Fruit fly (Drosophila melanogaster): Measurements from ENCODE around the gene CG31674.

- TF ChIP-seq amos (GFP tag; IDR thresholded peaks at IDR 0.05; ENCODE audit: partially characterized antibody) = no peak
- peak; percentile 72; the same call in 2 of the 3 replicates for TF ChIP-seq Dbx (GFP tag; IDR thresholded peaks at IDR 0.05)
- TF ChIP-seq CG7839 (tag; optimal IDR thresholded peaks at IDR 0.05) = peak; percentile 65
- no peak for TF ChIP-seq danr (GFP tag; IDR thresholded peaks at IDR 0.05)
- no peak for TF ChIP-seq disco-r (GFP tag; optimal IDR thresholded peaks at IDR 0.05)
- no peak for TF ChIP-seq dmrt11E (tag; optimal IDR thresholded peaks at IDR 0.05)
- no peak for TF ChIP-seq MESR4 (GFP tag; optimal IDR thresholded peaks at IDR 0.05)
- TF ChIP-seq CG8944 (GFP tag; optimal IDR thresholded peaks at IDR 0.05) = peak; percentile 40
- TF ChIP-seq CTCF (GFP tag; optimal IDR thresholded peaks at IDR 0.05) = no peak
- TF ChIP-seq Lhr (GFP tag; optimal IDR thresholded peaks at IDR 0.05) = no peak
- 0 out of 3 replicates have a peak, but pooled peaks have one; percentile 33 for TF ChIP-seq ken (GFP tag; IDR thresholded peaks at IDR 0.05)
These were observed 50.5 kb downstream of the CG31674 start for dm6 chr2L:20881353-20882079.

Measured in whole organism, embryonic.